Fruit fly (Drosophila melanogaster) S2 (cell line): ENCODE measurements around the gene CG11369.

ENCODE experiments used
- CG8478 ChIP-seq: fragments of >200 bp; optimal IDR thresholded peaks from 2 replicates; lab custom pipeline; 2018
- CTCF ChIP-seq, 2 experiments: fragments of >200 bp; optimal IDR thresholded peaks; 2 replicates each; lab custom pipeline; 2018

- no peak for TF ChIP-seq CG8478 (lab: Kevin White, UChicago)
- TF ChIP-seq CTCF (optimal IDR thresholded peaks at IDR 0.05; lab: Kevin White, UChicago), result no peak
Measured at dm6 chrX:7547892-7548291, 26.2 kb upstream of the CG11369 start, which contains the start of gene CG32719.
